Worm (Caenorhabditis elegans): ENCODE data around the gene Y48C3A.20.

The Y48C3A.20 gene

ce11 chrII:13424242-13424641 is 54.8 kb downstream of the Y48C3A.20 start, which contains the start of gene Y48E1C.2:
Gene Y48E1C.2, plus strand, starts transcription at chrII:13424542.
- TF ChIP-seq flt-1 (GFP tag; IDR thresholded peaks at IDR 0.05): no peak
- TF ChIP-seq hmg-4 (GFP tag; optimal IDR thresholded peaks at IDR 0.05): no peak
- no peak for TF ChIP-seq B0310.2 (tag; optimal IDR thresholded peaks at IDR 0.05)
- no peak for TF ChIP-seq hnd-1 (tag; optimal IDR thresholded peaks at IDR 0.05)
